Worm (Caenorhabditis elegans) whole organism, L2 larva: Measurements from ENCODE around the gene F11G11.5.

Experiments
- C34F6.9 ChIP-seq: fragments of 150-350 bp; optimal IDR thresholded peaks from 2 replicates; lab custom pipeline; 2014; ENCODE audit warnings: missing biosample characterization, missing genetic modification characterization
- F13H6.1 ChIP-seq: sonication (generic microtip); optimal IDR thresholded peaks from 2 replicates; lab custom pipeline; 2016; ENCODE audit warnings: missing genetic modification characterization, missing compliant biosample characterization
- ZK546.5 ChIP-seq: sonication (generic microtip); optimal IDR thresholded peaks from 2 replicates; lab custom pipeline; 2017; ENCODE audit warnings: missing biosample characterization, missing genetic modification characterization
- aly-2 ChIP-seq: fragments of 150-350 bp; optimal IDR thresholded peaks from 2 replicates; lab custom pipeline; 2014; ENCODE audit warnings: missing biosample characterization, missing genetic modification characterization
- ama-1 ChIP-seq: fragments of 150-350 bp; optimal IDR thresholded peaks from 2 replicates; lab custom pipeline; 2018; ENCODE audit warnings: inconsistent platforms
- blmp-1 ChIP-seq: sonication (generic microtip); optimal IDR thresholded peaks from 2 replicates; lab custom pipeline; 2017; ENCODE audit warnings: missing genetic modification characterization, mild to moderate bottlenecking, missing compliant biosample characterization, antibody characterized with exemption, moderate library complexity; ENCODE audit not compliant: insufficient read depth
- ceh-82 ChIP-seq: fragments of 150-350 bp; optimal IDR thresholded peaks from 2 replicates; lab custom pipeline; 2014; ENCODE audit warnings: missing biosample characterization, missing genetic modification characterization
- crh-2 ChIP-seq: sonication (generic microtip); optimal IDR thresholded peaks from 2 replicates; lab custom pipeline; 2017; ENCODE audit warnings: missing biosample characterization, missing genetic modification characterization
- dmd-4 ChIP-seq: sonication (generic microtip); optimal IDR thresholded peaks from 2 replicates; lab custom pipeline; 2017; ENCODE audit warnings: missing biosample characterization, missing genetic modification characterization
- egl-27 ChIP-seq: sonication (generic microtip); optimal IDR thresholded peaks from 3 replicates; lab custom pipeline; 2017; ENCODE audit warnings: missing biosample characterization, missing genetic modification reagents, missing genetic modification characterization
- fos-1 ChIP-seq: fragments of 150-350 bp; optimal IDR thresholded peaks from 2 replicates; lab custom pipeline; 2014; ENCODE audit warnings: missing biosample characterization, missing genetic modification characterization
- gmeb-1 ChIP-seq: fragments of 150-350 bp; optimal IDR thresholded peaks from 2 replicates; lab custom pipeline; 2014; ENCODE audit warnings: missing biosample characterization, missing genetic modification characterization
- lin-11 ChIP-seq: fragments of 150-350 bp; sonication (generic microtip); optimal IDR thresholded peaks from 2 replicates; lab custom pipeline; 2014; ENCODE audit warnings: missing biosample characterization, missing genetic modification characterization, inconsistent platforms, mixed read lengths
- lin-13 ChIP-seq: fragments of 150-350 bp; optimal IDR thresholded peaks from 2 replicates; lab custom pipeline; 2014; ENCODE audit warnings: missing biosample characterization, missing genetic modification reagents, missing genetic modification characterization
- lin-39 ChIP-seq: fragments of 150-350 bp; optimal IDR thresholded peaks from 2 replicates; lab custom pipeline; 2014; ENCODE audit warnings: missing biosample characterization, missing genetic modification reagents, missing genetic modification characterization
- lsy-2 ChIP-seq, 2 experiments: fragments of 150-350 bp in 1 of 2; sonication (generic microtip) in 1 of 2; optimal IDR thresholded peaks; 2 replicates each; lab custom pipeline; 2014 to 2017; ENCODE audit warnings: missing biosample characterization in 2 of 2, missing genetic modification characterization in 2 of 2
- mbf-1 ChIP-seq: sonication (generic microtip); optimal IDR thresholded peaks from 2 replicates; lab custom pipeline; 2017; ENCODE audit warnings: missing biosample characterization, missing genetic modification characterization
- mdl-1 ChIP-seq, 2 experiments: fragments of 150-350 bp in 1 of 2; sonication (generic microtip) in 1 of 2; optimal IDR thresholded peaks; 2 replicates each; lab custom pipeline; 2017; ENCODE audit warnings: missing biosample characterization in 2 of 2, missing genetic modification characterization in 2 of 2
- nhr-11 ChIP-seq: fragments of 150-350 bp; optimal IDR thresholded peaks from 2 replicates; lab custom pipeline; 2014; ENCODE audit warnings: missing biosample characterization, missing genetic modification characterization
- nhr-129 ChIP-seq: fragments of 150-350 bp; optimal IDR thresholded peaks from 2 replicates; lab custom pipeline; 2014; ENCODE audit warnings: missing biosample characterization, missing genetic modification characterization
- nhr-21 ChIP-seq: fragments of 150-350 bp; optimal IDR thresholded peaks from 2 replicates; lab custom pipeline; 2014; ENCODE audit warnings: missing biosample characterization, missing genetic modification characterization
- nhr-23 ChIP-seq: fragments of 150-350 bp; optimal IDR thresholded peaks from 2 replicates; lab custom pipeline; 2014; ENCODE audit warnings: missing biosample characterization, missing genetic modification reagents, missing genetic modification characterization
- nhr-237 ChIP-seq: fragments of 150-350 bp; optimal IDR thresholded peaks from 2 replicates; lab custom pipeline; 2014; ENCODE audit warnings: missing biosample characterization, missing genetic modification characterization
- nhr-25 ChIP-seq: fragments of 150-350 bp; sonication (generic microtip); optimal IDR thresholded peaks from 3 replicates; lab custom pipeline; 2014; ENCODE audit warnings: missing biosample characterization, missing genetic modification characterization
- peb-1 ChIP-seq: fragments of 150-350 bp; optimal IDR thresholded peaks from 2 replicates; lab custom pipeline; 2014; ENCODE audit warnings: missing biosample characterization, missing genetic modification characterization
- sem-4 ChIP-seq: fragments of 150-350 bp; optimal IDR thresholded peaks from 2 replicates; lab custom pipeline; 2014; ENCODE audit warnings: missing biosample characterization, missing genetic modification reagents, missing genetic modification characterization
- skn-1 ChIP-seq: sonication (generic microtip); optimal IDR thresholded peaks from 2 replicates; lab custom pipeline; 2017; ENCODE audit warnings: missing biosample characterization, missing genetic modification characterization
- sma-3 ChIP-seq: sonication (generic microtip); optimal IDR thresholded peaks from 2 replicates; lab custom pipeline; 2016; ENCODE audit warnings: missing genetic modification reagents, missing genetic modification characterization, missing compliant biosample characterization
- sma-9 ChIP-seq, 2 experiments: fragments of 150-350 bp in 1 of 2; sonication (generic microtip) in 1 of 2; optimal IDR thresholded peaks; 2 replicates each; lab custom pipeline; 2014 to 2016; ENCODE audit warnings: missing genetic modification characterization in 2 of 2, mild to moderate bottlenecking in 1 of 2, missing biosample characterization in 1 of 2, missing compliant biosample characterization in 1 of 2, missing genetic modification reagents in 1 of 2, moderate library complexity in 1 of 2
- snpc-4 ChIP-seq: fragments of 150-350 bp; optimal IDR thresholded peaks from 2 replicates; lab custom pipeline; 2014; ENCODE audit warnings: missing biosample characterization, missing genetic modification characterization
- unc-39 ChIP-seq: fragments of 150-350 bp; optimal IDR thresholded peaks from 2 replicates; lab custom pipeline; 2014; ENCODE audit warnings: missing biosample characterization, missing genetic modification characterization
- unc-55 ChIP-seq: fragments of 150-350 bp; sonication (generic microtip); optimal IDR thresholded peaks from 3 replicates; lab custom pipeline; 2014; ENCODE audit warnings: missing biosample characterization, missing genetic modification reagents, missing genetic modification characterization
- unc-62 ChIP-seq: fragments of 150-350 bp; optimal IDR thresholded peaks from 2 replicates; lab custom pipeline; 2014; ENCODE audit warnings: missing biosample characterization, missing genetic modification reagents, missing genetic modification characterization
- zag-1 ChIP-seq: fragments of 150-350 bp; optimal IDR thresholded peaks from 2 replicates; lab custom pipeline; 2014; ENCODE audit warnings: missing biosample characterization, missing genetic modification characterization
- ztf-4 ChIP-seq: fragments of 150-350 bp; optimal IDR thresholded peaks from 2 replicates; lab custom pipeline; 2014; ENCODE audit warnings: missing biosample characterization, missing genetic modification characterization

Gene F11G11.5

ce11 chrII:4870691-4871090, 13.0 kb downstream of the F11G11.5 start, which contains the start of gene col-20:
Gene col-20, minus strand, starts transcription at chrII:4870791.
- TF ChIP-seq skn-1 = no peak
- no peak for TF ChIP-seq zag-1 (tag; lab: Kevin White, UChicago)
- no peak for TF ChIP-seq C34F6.9
- TF ChIP-seq egl-27 = no peak
- TF ChIP-seq sma-3 (GFP tag; lab: Kevin White, UChicago) = no peak

DNA sequence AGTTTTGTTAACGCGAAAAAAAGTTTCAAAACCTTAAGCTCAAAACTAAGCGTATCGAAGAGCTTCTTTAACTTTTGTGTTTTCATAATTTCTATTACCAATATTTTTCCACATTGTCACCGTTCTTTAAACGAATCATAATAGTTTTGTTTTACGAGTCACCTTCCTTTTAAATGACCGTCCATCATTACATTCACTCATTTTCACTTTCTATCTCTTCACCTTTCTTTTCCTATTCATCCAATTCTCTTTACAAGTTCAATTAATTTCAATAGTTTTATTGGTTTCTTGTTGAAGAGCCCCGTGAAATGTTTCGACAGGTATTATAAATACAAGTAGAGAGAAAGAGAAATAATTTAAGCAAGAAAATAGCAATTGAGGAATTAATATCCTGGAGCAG, 14.1 kb downstream of the F11G11.5 start:
- TF ChIP-seq blmp-1 (tag; lab: Kevin White, UChicago) (peak; percentile 53), unc-39 (tag; lab: Kevin White, UChicago) (no peak)

ce11 chrII:4873029-4873428, 15.3 kb downstream of the F11G11.5 start, which contains the start of gene col-73:
Gene col-73, minus strand, starts transcription at chrII:4873129.
- no peak for TF ChIP-seq mbf-1
- TF ChIP-seq ceh-82 (tag; lab: Kevin White, UChicago) = no peak
- TF ChIP-seq peb-1 (tag; lab: Kevin White, UChicago) = no peak
- TF ChIP-seq fos-1 = no peak
- TF ChIP-seq mdl-1 (tag; optimal IDR thresholded peaks at IDR 0.05; lab: Kevin White, UChicago) = no peak
- no peak for TF ChIP-seq nhr-237 (tag; lab: Kevin White, UChicago)
- no peak for TF ChIP-seq nhr-129 (tag; lab: Kevin White, UChicago)
- no peak for TF ChIP-seq ama-1 (lab: Kevin White, UChicago)
- TF ChIP-seq egl-27 = no peak
- TF ChIP-seq nhr-11 (tag; lab: Kevin White, UChicago) = no peak
- TF ChIP-seq unc-62 (GFP tag; lab: Kevin White, UChicago) = no peak

DNA sequence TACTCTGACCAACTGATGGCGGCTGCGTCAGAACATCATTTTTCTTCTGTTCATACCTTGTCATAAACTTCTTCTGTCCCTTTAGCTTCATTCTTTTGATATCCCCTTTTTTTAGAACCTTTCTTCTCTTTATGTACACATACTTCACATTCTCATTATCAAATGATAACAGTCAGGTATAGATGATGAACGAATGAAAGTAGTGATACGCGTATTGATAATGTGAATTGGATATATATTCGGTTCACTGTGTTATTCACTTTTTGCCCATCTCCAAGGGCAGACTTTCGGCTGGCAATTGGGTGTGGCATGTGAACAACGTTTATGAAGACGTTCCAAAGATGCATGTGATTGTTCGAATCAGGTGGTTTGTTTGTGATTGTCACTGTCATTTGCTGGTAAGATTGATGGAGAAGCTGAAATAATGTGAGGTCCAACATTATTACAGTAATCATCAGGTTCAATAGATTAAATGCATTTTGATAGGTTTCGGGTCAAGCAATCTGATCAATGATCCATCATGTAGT, 16.7 kb downstream of the F11G11.5 start, which contains the start of gene F11G11.15:
TSS of gene F11G11.15 (plus strand) at position 511 of the 527 bp plus-strand sequence.
- TF ChIP-seq nhr-25 (peak; percentile 40), crh-2 (no peak), nhr-21 (tag; lab: Kevin White, UChicago) (peak; percentile 32), blmp-1 (tag; lab: Kevin White, UChicago) (peak; percentile 63)

ce11 chrII:4876091-4876490, 18.4 kb downstream of the F11G11.5 start, which contains the start of gene F11G11.13:
Gene F11G11.13, minus strand, starts transcription at chrII:4876179.
- TF ChIP-seq sma-9 (GFP tag; optimal IDR thresholded peaks at IDR 0.05; lab: Kevin White, UChicago) (peak; percentile 15), sma-9 (tag; optimal IDR thresholded peaks at IDR 0.05; lab: Kevin White, UChicago) (no peak), sem-4 (tag; lab: Kevin White, UChicago) (peak; percentile 33), ZK546.5 (tag; lab: Kevin White, UChicago) (no peak), nhr-25 (peak; percentile 15), crh-2 (no peak), blmp-1 (tag; lab: Kevin White, UChicago) (peak; percentile 97), nhr-21 (tag; lab: Kevin White, UChicago) (peak; percentile 21)
- TF ChIP-seq, all 48 proteins: peak for 5

ce11 chrII:4879629-4880028, 21.9 kb downstream of the F11G11.5 start, which contains the start of gene gst-6:
Gene gst-6, plus strand, starts transcription at chrII:4879891.
- TF ChIP-seq zag-1 (tag; lab: Kevin White, UChicago) (no peak), mbf-1 (no peak), F13H6.1 (tag; lab: Kevin White, UChicago) (no peak), nhr-25 (no peak), skn-1 (peak; percentile 46), fos-1 (peak; percentile 61), ceh-82 (tag; lab: Kevin White, UChicago) (no peak), lsy-2 (tag; optimal IDR thresholded peaks at IDR 0.05; lab: Kevin White, UChicago) (no peak), lin-11 (tag; lab: Kevin White, UChicago) (no peak)

DNA sequence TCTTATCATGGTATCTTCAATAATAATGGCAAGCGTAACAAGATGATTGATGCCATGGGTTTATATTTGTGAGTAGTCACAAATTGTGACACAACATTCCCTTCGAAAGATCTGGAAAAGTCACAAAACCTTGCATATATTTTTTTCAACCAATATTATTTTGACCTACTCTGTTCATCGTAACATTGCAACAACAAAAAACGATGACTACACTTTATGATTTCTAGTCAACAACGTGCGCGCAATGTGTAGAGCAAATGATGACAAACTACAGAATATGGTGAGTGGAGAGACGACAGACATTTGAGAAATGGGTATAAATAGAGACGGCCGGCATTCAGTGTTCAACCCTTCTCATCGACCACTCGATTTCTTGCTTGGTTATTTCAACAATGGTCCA, 24.0 kb downstream of the F11G11.5 start, which contains the start of gene gst-7:
TSS of gene gst-7 (plus strand) at position 336 of the 400 bp plus-strand sequence.
- TF ChIP-seq nhr-23 (tag; lab: Kevin White, UChicago) (no peak), sma-3 (GFP tag; lab: Kevin White, UChicago) (peak; percentile 61), ztf-4 (tag; lab: Kevin White, UChicago) (no peak), skn-1 (peak; percentile 94), lin-11 (tag; lab: Kevin White, UChicago) (no peak), lin-13 (GFP tag; lab: Kevin White, UChicago) (no peak), aly-2 (tag; lab: Kevin White, UChicago) (no peak), sma-9 (GFP tag; optimal IDR thresholded peaks at IDR 0.05; lab: Kevin White, UChicago) (peak; percentile 75), sma-9 (tag; optimal IDR thresholded peaks at IDR 0.05; lab: Kevin White, UChicago) (no peak), unc-55 (GFP tag; lab: Kevin White, UChicago) (peak; percentile 15), nhr-237 (tag; lab: Kevin White, UChicago) (no peak), C34F6.9 (peak; percentile 1), egl-27 (no peak), lsy-2 (tag; optimal IDR thresholded peaks at IDR 0.05; lab: Kevin White, UChicago) (no peak), ZK546.5 (tag; lab: Kevin White, UChicago) (no peak), snpc-4 (no peak), dmd-4 (tag; lab: Kevin White, UChicago) (no peak), blmp-1 (tag; lab: Kevin White, UChicago) (no peak), crh-2 (peak; percentile 21), F13H6.1 (tag; lab: Kevin White, UChicago) (peak; percentile 23), gmeb-1 (tag; lab: Kevin White, UChicago) (peak; percentile 6), ceh-82 (tag; lab: Kevin White, UChicago) (no peak), nhr-129 (tag; lab: Kevin White, UChicago) (peak; percentile 26), nhr-25 (peak; percentile 62), lin-39 (tag; lab: Kevin White, UChicago) (no peak), fos-1 (peak; percentile 64)
